Fruit fly (Drosophila melanogaster) whole organism, embryonic: Measurements from ENCODE around the gene akirin.
A peak's percentile ranks its signal among the peaks of the same experiment; 100 is the strongest.

ENCODE experiments used
- Antp ChIP-seq: fragments of 200-800 bp; sonication (Bioruptor generic); optimal IDR thresholded peaks from 3 replicates; lab custom pipeline; 2016; ENCODE audit warnings: missing biosample characterization, missing genetic modification characterization
- Asciz ChIP-seq: fragments of 200-800 bp; sonication (Bioruptor generic); optimal IDR thresholded peaks from 2 replicates; lab custom pipeline; 2017; ENCODE audit warnings: missing biosample characterization, mild to moderate bottlenecking, missing genetic modification characterization, missing genetic modification reagents
- Awh ChIP-seq: fragments of 200-800 bp; sonication (Bioruptor generic); IDR thresholded peaks from 2 replicates; pipeline ENCODE4, ENCODE4 v1.3.6; 2022; ENCODE audit warnings: missing biosample characterization, missing genetic modification characterization
- B-H2 ChIP-seq: fragments of 200-800 bp; sonication (Bioruptor generic); optimal IDR thresholded peaks from 2 replicates; lab custom pipeline; 2018; ENCODE audit warnings: missing biosample characterization, mild to moderate bottlenecking, missing genetic modification characterization
- Blimp-1 ChIP-seq: fragments of 200-800 bp; sonication (Bioruptor generic); optimal IDR thresholded peaks from 3 replicates; lab custom pipeline; 2018; ENCODE audit warnings: missing biosample characterization, missing genetic modification characterization, mild to moderate bottlenecking, moderate library complexity, missing genetic modification reagents
- CG10979 ChIP-seq: fragments of 200-800 bp; sonication (Bioruptor generic); optimal IDR thresholded peaks from 2 replicates; lab custom pipeline; 2018; ENCODE audit warnings: missing biosample characterization, mild to moderate bottlenecking, missing genetic modification characterization, moderate library complexity
- CG11247 ChIP-seq: fragments of 200-800 bp; sonication (Bioruptor generic); IDR thresholded peaks from 2 replicates; pipeline ENCODE4 v1.3.6; 2022; ENCODE audit warnings: missing biosample characterization, missing genetic modification characterization
- CG12659 ChIP-seq: fragments of 200-800 bp; sonication (Bioruptor generic); optimal IDR thresholded peaks from 3 replicates; lab custom pipeline; 2017; ENCODE audit warnings: mild to moderate bottlenecking, missing biosample characterization, missing genetic modification reagents, missing genetic modification characterization
- CG12769 ChIP-seq: fragments of 200-800 bp; sonication (Bioruptor generic); optimal IDR thresholded peaks from 2 replicates; lab custom pipeline; 2019; ENCODE audit warnings: missing biosample characterization, mild to moderate bottlenecking, missing genetic modification characterization, moderate library complexity
- CG13424 ChIP-seq: fragments of 200-800 bp; sonication (Bioruptor generic); optimal IDR thresholded peaks from 2 replicates; lab custom pipeline; 2019; ENCODE audit warnings: missing biosample characterization, mild to moderate bottlenecking, missing genetic modification characterization, moderate library complexity
- CG1602 ChIP-seq: fragments of 200-800 bp; sonication (Bioruptor generic); optimal IDR thresholded peaks from 3 replicates; lab custom pipeline; 2016; ENCODE audit warnings: missing biosample characterization, missing genetic modification characterization
- CG3065 ChIP-seq: fragments of 200-800 bp; sonication (Bioruptor generic); optimal IDR thresholded peaks from 2 replicates; lab custom pipeline; 2016; ENCODE audit warnings: missing biosample characterization, missing genetic modification characterization
- CG33557 ChIP-seq: fragments of 200-800 bp; sonication (Bioruptor generic); optimal IDR thresholded peaks from 2 replicates; lab custom pipeline; 2019; ENCODE audit warnings: missing biosample characterization, mild to moderate bottlenecking, missing genetic modification characterization, moderate library complexity
- CG3995 ChIP-seq: fragments of 200-800 bp; sonication (Bioruptor generic); optimal IDR thresholded peaks from 3 replicates; lab custom pipeline; 2016; ENCODE audit warnings: missing biosample characterization, missing genetic modification characterization
- CG4360 ChIP-seq: fragments of 200-800 bp; sonication (Bioruptor generic); IDR thresholded peaks from 2 replicates; pipeline ENCODE4 v1.3.6; 2022; ENCODE audit warnings: missing biosample characterization, missing genetic modification characterization
- CG4854 ChIP-seq: fragments of 200-800 bp; sonication (Bioruptor generic); optimal IDR thresholded peaks from 2 replicates; lab custom pipeline; 2016; ENCODE audit warnings: missing biosample characterization, missing genetic modification characterization, inconsistent platforms
- CG6254 ChIP-seq: fragments of 200-800 bp; sonication (Bioruptor generic); optimal IDR thresholded peaks from 3 replicates; lab custom pipeline; 2017; ENCODE audit warnings: mild to moderate bottlenecking, missing biosample characterization, missing genetic modification reagents, missing genetic modification characterization
- CG6854 ChIP-seq: fragments of 200-800 bp; sonication (Bioruptor generic); optimal IDR thresholded peaks from 3 replicates; lab custom pipeline; 2017; ENCODE audit warnings: missing biosample characterization, mild to moderate bottlenecking, missing genetic modification characterization
- CG7271 ChIP-seq: fragments of 200-800 bp; sonication (Bioruptor generic); optimal IDR thresholded peaks from 2 replicates; lab custom pipeline; 2018; ENCODE audit warnings: missing biosample characterization, mild to moderate bottlenecking, missing genetic modification characterization, moderate library complexity
- CG7928 ChIP-seq: fragments of 200-800 bp; sonication (Bioruptor generic); optimal IDR thresholded peaks from 2 replicates; lab custom pipeline; 2017; ENCODE audit warnings: missing biosample characterization, mild to moderate bottlenecking, missing genetic modification characterization
- CG8924 ChIP-seq: fragments of 200-800 bp; optimal IDR thresholded peaks from 3 replicates; lab custom pipeline; 2019; ENCODE audit warnings: missing biosample characterization, mild to moderate bottlenecking, missing genetic modification characterization, moderate library complexity
- CG9727 ChIP-seq: fragments of 200-800 bp; sonication (Bioruptor generic); optimal IDR thresholded peaks from 3 replicates; lab custom pipeline; 2017; ENCODE audit warnings: missing biosample characterization, mild to moderate bottlenecking, missing genetic modification characterization
- D ChIP-seq, 2 experiments: fragments of 200-800 bp in 1 of 2; fragments of >200 bp in 1 of 2; sonication (Bioruptor generic) in 1 of 2; optimal IDR thresholded peaks; 2 replicates in 1 of 2; 3 replicates in 1 of 2; lab custom pipeline; 2017; ENCODE audit warnings: mild to moderate bottlenecking in 1 of 2, missing biosample characterization in 1 of 2, missing genetic modification characterization in 1 of 2, missing genetic modification reagents in 1 of 2
- D19A ChIP-seq: fragments of 200-800 bp; optimal IDR thresholded peaks from 3 replicates; lab custom pipeline; 2019; ENCODE audit warnings: missing biosample characterization, mild to moderate bottlenecking, missing genetic modification characterization, moderate library complexity
- Dad ChIP-seq: fragments of 200-800 bp; sonication (Bioruptor generic); optimal IDR thresholded peaks from 3 replicates; lab custom pipeline; 2016; ENCODE audit warnings: missing biosample characterization, missing genetic modification characterization
- Dek ChIP-seq: fragments of 200-800 bp; sonication (Bioruptor generic); optimal IDR thresholded peaks from 3 replicates; lab custom pipeline; 2019; ENCODE audit warnings: missing biosample characterization, mild to moderate bottlenecking, missing genetic modification characterization, moderate library complexity
- Dp ChIP-seq: fragments of 200-800 bp; sonication (Bioruptor generic); optimal IDR thresholded peaks from 2 replicates; lab custom pipeline; 2018; ENCODE audit warnings: missing biosample characterization, mild to moderate bottlenecking, missing genetic modification characterization, moderate library complexity
- E2f2 ChIP-seq: fragments of 200-800 bp; sonication (Bioruptor generic); IDR thresholded peaks from 2 replicates; pipeline ENCODE4 v1.3.6; 2022; ENCODE audit warnings: missing biosample characterization, missing genetic modification characterization
- HLHmδ ChIP-seq: fragments of 200-800 bp; sonication (Bioruptor generic); optimal IDR thresholded peaks from 2 replicates; lab custom pipeline; 2018; ENCODE audit warnings: missing biosample characterization, mild to moderate bottlenecking, missing genetic modification characterization, moderate library complexity
- Ptx1 ChIP-seq: fragments of 200-800 bp; sonication (Bioruptor generic); IDR thresholded peaks from 2 replicates; pipeline ENCODE4 v1.3.6; 2022; ENCODE audit warnings: missing biosample characterization, missing genetic modification characterization
- Six4 ChIP-seq: fragments of 200-800 bp; sonication (Bioruptor generic); optimal IDR thresholded peaks from 2 replicates; lab custom pipeline; 2016; ENCODE audit warnings: missing biosample characterization, missing genetic modification characterization
- ase ChIP-seq: fragments of 200-800 bp; sonication (Bioruptor generic); IDR thresholded peaks from 3 replicates; pipeline ENCODE4 v1.3.6; 2022; ENCODE audit warnings: missing biosample characterization, missing genetic modification characterization
- dpn ChIP-seq, 2 experiments: fragments of 200-800 bp; sonication (Bioruptor generic); optimal IDR thresholded peaks; 3 replicates each; lab custom pipeline; 2016; ENCODE audit warnings: missing biosample characterization in 2 of 2, missing genetic modification characterization in 2 of 2
- fd96Cb ChIP-seq: fragments of 200-800 bp; sonication (Bioruptor generic); optimal IDR thresholded peaks from 2 replicates; lab custom pipeline; 2018; ENCODE audit warnings: missing biosample characterization, mild to moderate bottlenecking, missing genetic modification characterization, moderate library complexity
- ham ChIP-seq: fragments of 200-800 bp; sonication (Bioruptor generic); IDR thresholded peaks from 2 replicates; pipeline ENCODE4 v1.3.6; 2022; ENCODE audit warnings: missing biosample characterization, missing genetic modification characterization
- jigr1 ChIP-seq: fragments of 200-800 bp; sonication (Bioruptor generic); IDR thresholded peaks from 3 replicates; pipeline ENCODE4 v1.3.6; 2022; ENCODE audit warnings: missing biosample characterization, missing genetic modification characterization
- kay ChIP-seq: fragments of 200-800 bp; sonication (Bioruptor generic); optimal IDR thresholded peaks from 2 replicates; lab custom pipeline; 2016; ENCODE audit warnings: missing biosample characterization, missing genetic modification characterization
- kni ChIP-seq: fragments of 200-800 bp; sonication (Bioruptor generic); optimal IDR thresholded peaks from 3 replicates; lab custom pipeline; 2017; ENCODE audit warnings: mild to moderate bottlenecking, missing biosample characterization, missing genetic modification reagents, missing genetic modification characterization
- nerfin-1 ChIP-seq: fragments of 200-800 bp; sonication (Bioruptor generic); optimal IDR thresholded peaks from 3 replicates; lab custom pipeline; 2019; ENCODE audit warnings: missing biosample characterization, mild to moderate bottlenecking, missing genetic modification characterization, moderate library complexity
- oc ChIP-seq: fragments of 200-800 bp; sonication (Bioruptor generic); optimal IDR thresholded peaks from 2 replicates; lab custom pipeline; 2018; ENCODE audit warnings: missing biosample characterization, mild to moderate bottlenecking, missing genetic modification characterization, moderate library complexity
- pho ChIP-seq: fragments of 200-800 bp; sonication (Bioruptor generic); optimal IDR thresholded peaks from 2 replicates; lab custom pipeline; 2016; ENCODE audit warnings: missing biosample characterization, missing genetic modification characterization
- sd ChIP-seq: fragments of 200-800 bp; sonication (Bioruptor generic); optimal IDR thresholded peaks from 3 replicates; lab custom pipeline; 2018; ENCODE audit warnings: missing biosample characterization, mild to moderate bottlenecking, missing genetic modification characterization, moderate library complexity
- slou ChIP-seq: fragments of 200-800 bp; sonication (Bioruptor generic); optimal IDR thresholded peaks from 3 replicates; lab custom pipeline; 2016; ENCODE audit warnings: missing biosample characterization, missing genetic modification characterization
- slp2 ChIP-seq: fragments of 200-800 bp; sonication (Bioruptor generic); optimal IDR thresholded peaks from 2 replicates; lab custom pipeline; 2016; ENCODE audit warnings: missing biosample characterization, missing genetic modification characterization
- ssp ChIP-seq: fragments of 200-800 bp; sonication (Bioruptor generic); IDR thresholded peaks from 2 replicates; pipeline ENCODE4 v1.3.6; 2022; ENCODE audit warnings: missing biosample characterization, missing genetic modification characterization
- tgo ChIP-seq: fragments of 200-800 bp; sonication (Bioruptor generic); IDR thresholded peaks from 3 replicates; pipeline ENCODE4 v1.3.6; 2022; ENCODE audit warnings: missing biosample characterization, missing genetic modification characterization
- trem ChIP-seq: fragments of 200-800 bp; optimal IDR thresholded peaks from 3 replicates; lab custom pipeline; 2019; ENCODE audit warnings: missing biosample characterization, mild to moderate bottlenecking, missing genetic modification characterization, moderate library complexity
- vnd ChIP-seq: fragments of 200-800 bp; sonication (Bioruptor generic); IDR thresholded peaks from 3 replicates; pipeline ENCODE4 v1.3.6; 2022; ENCODE audit warnings: missing biosample characterization, missing genetic modification characterization; ENCODE audit not compliant: partially characterized antibody
- vvl ChIP-seq: fragments of 200-800 bp; sonication (Bioruptor generic); IDR thresholded peaks from 2 replicates; pipeline ENCODE4 v1.3.6; 2022; ENCODE audit warnings: missing biosample characterization, missing genetic modification characterization
- zfh2 ChIP-seq: fragments of 200-800 bp; sonication (Bioruptor generic); optimal IDR thresholded peaks from 2 replicates; lab custom pipeline; 2016; ENCODE audit warnings: missing biosample characterization, missing genetic modification characterization

akirin gene

DNA sequence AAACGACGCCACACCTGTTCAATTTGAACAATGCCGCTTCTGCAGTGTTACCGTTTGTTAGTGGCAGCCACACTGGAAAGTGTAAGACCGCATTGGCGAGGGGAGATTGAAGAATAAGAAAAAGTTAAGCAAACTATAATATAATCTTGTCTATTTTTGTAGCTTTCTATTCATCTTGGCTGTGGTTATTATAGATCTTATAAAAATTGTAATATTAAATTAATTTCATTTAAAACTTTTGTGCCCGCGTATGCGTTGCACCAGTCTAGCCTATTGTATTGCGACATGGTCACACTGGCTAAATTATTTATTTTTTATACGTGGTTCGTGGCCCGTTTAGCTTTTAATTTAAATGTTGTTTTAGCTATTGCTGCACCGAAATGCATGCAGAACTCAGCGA, 46.3 kb upstream of the akirin start, which contains the start of the genes RhoGEF4 and Rint1 (continued):
- TF ChIP-seq Dek (tag; lab: Kevin White, UChicago) = peak; percentile 75
- peak; percentile 97 for TF ChIP-seq E2f2 (GFP tag; lab: Robert Waterston, UW)
- TF ChIP-seq CG13424 = peak; percentile 75
- peak; percentile 75 for TF ChIP-seq CG11247
- TF ChIP-seq Antp (GFP tag; lab: Kevin White, UChicago) = no peak
- peak; percentile 18 for TF ChIP-seq CG3065 (GFP tag; lab: Kevin White, UChicago)
- TF ChIP-seq pho = peak; percentile 44
- TF ChIP-seq vnd (GFP tag; lab: Robert Waterston, UW) = no peak
- peak; percentile 46 for TF ChIP-seq CG33557 (GFP tag; lab: Kevin White, UChicago)
- TF ChIP-seq Awh = peak; percentile 51; the same call in 1 of the 2 replicates
- TF ChIP-seq CG6254 (GFP tag; lab: Kevin White, UChicago) = peak; percentile 22
- TF ChIP-seq D19A (tag; lab: Kevin White, UChicago) = no peak
- TF ChIP-seq Asciz (GFP tag; lab: Kevin White, UChicago) = no peak
- peak; percentile 65 for TF ChIP-seq CG8924 (tag; lab: Kevin White, UChicago)
- peak; percentile 82 for TF ChIP-seq trem (tag; lab: Kevin White, UChicago)
- TF ChIP-seq kay (GFP tag; lab: Kevin White, UChicago) = no peak
- TF ChIP-seq kni (GFP tag; lab: Kevin White, UChicago) = no peak
- peak; percentile 53 for TF ChIP-seq zfh2 (GFP tag; lab: Kevin White, UChicago)
- TF ChIP-seq CG10979 (tag; lab: Kevin White, UChicago) = peak; percentile 51
- TF ChIP-seq CG9727 (GFP tag; lab: Kevin White, UChicago) = peak; percentile 62
- peak; percentile 73 for TF ChIP-seq CG1602 (GFP tag; lab: Kevin White, UChicago)
- no peak for TF ChIP-seq slp2
- TF ChIP-seq oc (tag; lab: Kevin White, UChicago) = no peak
- TF ChIP-seq Dp = peak; percentile 92
- TF ChIP-seq fd96Cb = peak; percentile 43
- peak; percentile 62; the same call in 2 of the 3 replicates for TF ChIP-seq jigr1 (GFP tag; lab: Robert Waterston, UW)
- peak; percentile 82 for TF ChIP-seq vvl (GFP tag; lab: Robert Waterston, UW)
- TF ChIP-seq CG12769 (tag; lab: Kevin White, UChicago) = no peak
- TF ChIP-seq ssp = peak; percentile 68
- peak; percentile 31 for TF ChIP-seq Dad (GFP tag; lab: Kevin White, UChicago)
- peak; percentile 10 for TF ChIP-seq B-H2 (GFP tag; lab: Kevin White, UChicago)
- TF ChIP-seq CG4854 (GFP tag; lab: Kevin White, UChicago) = peak; percentile 40
- peak; percentile 72; the same call in 1 of the 2 replicates for TF ChIP-seq ham (GFP tag; lab: Robert Waterston, UW)
- no peak for TF ChIP-seq CG6854 (GFP tag; lab: Kevin White, UChicago)
- 0 out of 3 replicates have a peak, but pooled peaks have one; percentile 41 for TF ChIP-seq ase (GFP tag; lab: Robert Waterston, UW)
- TF ChIP-seq CG7928 (GFP tag; lab: Kevin White, UChicago) = peak; percentile 43
- TF ChIP-seq tgo = peak; percentile 77
- TF ChIP-seq slou (GFP tag; lab: Kevin White, UChicago) = peak; percentile 31
- no peak for TF ChIP-seq HLHmδ (GFP tag; lab: Kevin White, UChicago)
- peak; percentile 56 to 77 for TF ChIP-seq dpn (GFP tag; optimal IDR thresholded peaks at IDR 0.05; lab: Kevin White, UChicago)
- peak; percentile 28 for TF ChIP-seq Six4 (GFP tag; lab: Kevin White, UChicago)
- no peak for TF ChIP-seq CG7271 (tag; lab: Kevin White, UChicago)
- TF ChIP-seq CG12659 (GFP tag; lab: Kevin White, UChicago) = peak; percentile 76
- no peak for TF ChIP-seq CG3995 (GFP tag; lab: Kevin White, UChicago)
- peak; percentile 52 for TF ChIP-seq Blimp-1 (GFP tag; lab: Kevin White, UChicago)
- no peak for TF ChIP-seq sd (tag; lab: Kevin White, UChicago)
- peak; percentile 28 for TF ChIP-seq nerfin-1 (tag; lab: Kevin White, UChicago)
- no peak for TF ChIP-seq CG4360 (GFP tag; lab: Robert Waterston, UW)
- no peak for TF ChIP-seq D (optimal IDR thresholded peaks at IDR 0.05; lab: Kevin White, UChicago)
- peak; percentile 41 for TF ChIP-seq D (GFP tag; optimal IDR thresholded peaks at IDR 0.05; lab: Kevin White, UChicago)
- peak; percentile 86 for TF ChIP-seq Ptx1 (GFP tag; lab: Robert Waterston, UW)
